Fruit fly (Drosophila melanogaster) whole organism, embryonic: Measurements from ENCODE around the gene CG14280.

Experiments
- Adf1 ChIP-seq: fragments of 200-800 bp; sonication (Bioruptor generic); IDR thresholded peaks from 2 replicates; pipeline ENCODE4 v1.3.6; 2022; ENCODE audit warnings: missing biosample characterization, missing genetic modification characterization
- Aef1 ChIP-seq: fragments of 200-800 bp; sonication (Bioruptor generic); IDR thresholded peaks from 3 replicates; pipeline ENCODE4 v1.3.6; 2022; ENCODE audit warnings: missing biosample characterization, missing genetic modification characterization
- B-H1 ChIP-seq: fragments of 200-800 bp; sonication (Bioruptor generic); IDR thresholded peaks from 3 replicates; pipeline ENCODE4 v1.3.6; 2022; ENCODE audit warnings: missing biosample characterization, missing genetic modification characterization
- CG10565 ChIP-seq: fragments of 200-800 bp; sonication (Bioruptor generic); optimal IDR thresholded peaks from 3 replicates; lab custom pipeline; 2016; ENCODE audit warnings: missing biosample characterization, mild to moderate bottlenecking, missing genetic modification characterization
- CG11456 ChIP-seq: fragments of 200-800 bp; sonication (Bioruptor generic); IDR thresholded peaks from 3 replicates; pipeline ENCODE4 v1.3.6; 2022; ENCODE audit warnings: missing biosample characterization, missing genetic modification characterization
- CG11695 ChIP-seq: fragments of 200-800 bp; sonication (Bioruptor generic); IDR thresholded peaks from 3 replicates; pipeline ENCODE4 v1.3.6; 2022; ENCODE audit warnings: missing biosample characterization, missing genetic modification characterization
- CG12236 ChIP-seq: fragments of 200-800 bp; sonication (Bioruptor generic); optimal IDR thresholded peaks from 2 replicates; lab custom pipeline; 2016; ENCODE audit warnings: missing biosample characterization, missing genetic modification characterization
- CG12659 ChIP-seq: fragments of 200-800 bp; sonication (Bioruptor generic); optimal IDR thresholded peaks from 3 replicates; lab custom pipeline; 2017; ENCODE audit warnings: mild to moderate bottlenecking, missing biosample characterization, missing genetic modification reagents, missing genetic modification characterization
- CG13894 ChIP-seq: fragments of 200-800 bp; sonication (Bioruptor generic); optimal IDR thresholded peaks from 3 replicates; lab custom pipeline; 2018; ENCODE audit warnings: missing biosample characterization, mild to moderate bottlenecking, missing genetic modification characterization, moderate library complexity
- CG16863 ChIP-seq: fragments of 200-800 bp; sonication (Bioruptor generic); optimal IDR thresholded peaks from 3 replicates; lab custom pipeline; 2016; ENCODE audit warnings: missing biosample characterization, missing genetic modification characterization
- CG17186 ChIP-seq: fragments of 200-800 bp; sonication (Bioruptor generic); optimal IDR thresholded peaks from 3 replicates; lab custom pipeline; 2017; ENCODE audit warnings: missing biosample characterization, missing genetic modification reagents, missing genetic modification characterization
- CG17912 ChIP-seq: fragments of 200-800 bp; sonication (Bioruptor generic); optimal IDR thresholded peaks from 2 replicates; lab custom pipeline; 2018; ENCODE audit warnings: missing biosample characterization, mild to moderate bottlenecking, missing genetic modification characterization
- CG30431 ChIP-seq: fragments of 200-800 bp; sonication (Bioruptor generic); optimal IDR thresholded peaks from 2 replicates; lab custom pipeline; 2017; ENCODE audit warnings: missing biosample characterization, missing genetic modification characterization
- CG3281 ChIP-seq: fragments of 200-800 bp; sonication (Bioruptor generic); optimal IDR thresholded peaks from 3 replicates; lab custom pipeline; 2017; ENCODE audit warnings: missing biosample characterization, mild to moderate bottlenecking, missing genetic modification characterization
- CG34422 ChIP-seq: fragments of 200-800 bp; sonication (Bioruptor generic); IDR thresholded peaks from 3 replicates; pipeline ENCODE4 v1.3.6; 2022; ENCODE audit warnings: missing biosample characterization, missing genetic modification characterization
- CG3838 ChIP-seq: fragments of 200-800 bp; sonication (Bioruptor generic); optimal IDR thresholded peaks from 3 replicates; lab custom pipeline; 2016; ENCODE audit warnings: missing biosample characterization, missing genetic modification characterization
- CG4617 ChIP-seq: fragments of 200-800 bp; sonication (Bioruptor generic); optimal IDR thresholded peaks from 3 replicates; lab custom pipeline; 2016; ENCODE audit warnings: missing biosample characterization, missing genetic modification characterization, borderline replicate concordance
- CG6854 ChIP-seq: fragments of 200-800 bp; sonication (Bioruptor generic); optimal IDR thresholded peaks from 3 replicates; lab custom pipeline; 2017; ENCODE audit warnings: missing biosample characterization, mild to moderate bottlenecking, missing genetic modification characterization
- CG7357 ChIP-seq: fragments of 200-800 bp; sonication (Bioruptor generic); IDR thresholded peaks from 3 replicates; pipeline ENCODE4 v1.3.6; 2022; ENCODE audit warnings: missing biosample characterization, missing genetic modification characterization
- CG7745 ChIP-seq: fragments of 200-800 bp; sonication (Bioruptor generic); optimal IDR thresholded peaks from 2 replicates; lab custom pipeline; 2018; ENCODE audit warnings: missing biosample characterization, mild to moderate bottlenecking, missing genetic modification characterization, moderate library complexity
- CG7786 ChIP-seq: fragments of 200-800 bp; sonication (Bioruptor generic); optimal IDR thresholded peaks from 2 replicates; lab custom pipeline; 2016; ENCODE audit warnings: missing biosample characterization, missing genetic modification characterization
- Camta ChIP-seq: fragments of 200-800 bp; sonication (Bioruptor generic); optimal IDR thresholded peaks from 2 replicates; lab custom pipeline; 2016; ENCODE audit warnings: missing biosample characterization, missing genetic modification characterization
- Dip2 ChIP-seq: fragments of 200-800 bp; sonication (Bioruptor generic); IDR thresholded peaks from 2 replicates; pipeline ENCODE4 v1.3.6; 2022; ENCODE audit warnings: missing biosample characterization, missing genetic modification characterization
- Dp ChIP-seq: fragments of 200-800 bp; sonication (Bioruptor generic); optimal IDR thresholded peaks from 2 replicates; lab custom pipeline; 2018; ENCODE audit warnings: missing biosample characterization, mild to moderate bottlenecking, missing genetic modification characterization, moderate library complexity
- E2f2 ChIP-seq: fragments of 200-800 bp; sonication (Bioruptor generic); IDR thresholded peaks from 2 replicates; pipeline ENCODE4 v1.3.6; 2022; ENCODE audit warnings: missing biosample characterization, missing genetic modification characterization
- Gug ChIP-seq: fragments of 200-800 bp; sonication (Bioruptor generic); IDR thresholded peaks from 4 replicates; pipeline ENCODE4 v1.3.6; 2022; ENCODE audit warnings: missing biosample characterization, missing genetic modification characterization
- Hr39 ChIP-seq: fragments of >200 bp; optimal IDR thresholded peaks from 2 replicates; lab custom pipeline; 2017
- Lim3 ChIP-seq: fragments of 200-800 bp; sonication (Bioruptor generic); IDR thresholded peaks from 2 replicates; pipeline ENCODE4 v1.3.6; 2022; ENCODE audit warnings: missing biosample characterization, missing genetic modification characterization
- MBD-R2 ChIP-seq: fragments of 200-800 bp; sonication (Bioruptor generic); IDR thresholded peaks from 2 replicates; pipeline ENCODE4 v1.3.6; 2022; ENCODE audit warnings: missing biosample characterization, missing genetic modification characterization
- Med ChIP-seq: fragments of 200-800 bp; sonication (Bioruptor generic); peaks from one replicate; lab custom pipeline; 2016; ENCODE audit warnings: missing biosample characterization, missing genetic modification characterization, mild to moderate bottlenecking, inconsistent platforms, moderate library complexity
- Meics ChIP-seq: fragments of 200-800 bp; sonication (Bioruptor generic); optimal IDR thresholded peaks from 2 replicates; lab custom pipeline; 2017; ENCODE audit warnings: missing biosample characterization, mild to moderate bottlenecking, missing genetic modification characterization
- Sry-δ ChIP-seq: fragments of 200-800 bp; sonication (Bioruptor generic); optimal IDR thresholded peaks from 2 replicates; lab custom pipeline; 2016; ENCODE audit warnings: missing biosample characterization, missing genetic modification characterization
- YL-1 ChIP-seq: fragments of 200-800 bp; sonication (Bioruptor generic); optimal IDR thresholded peaks from 3 replicates; lab custom pipeline; 2017; ENCODE audit warnings: missing biosample characterization, mild to moderate bottlenecking, missing genetic modification characterization
- ab ChIP-seq: fragments of 200-800 bp; sonication (Bioruptor generic); optimal IDR thresholded peaks from 2 replicates; lab custom pipeline; 2016; ENCODE audit warnings: missing biosample characterization, missing genetic modification characterization
- cg ChIP-seq: fragments of 200-800 bp; sonication (Bioruptor generic); optimal IDR thresholded peaks from 3 replicates; lab custom pipeline; 2019; ENCODE audit warnings: missing biosample characterization, mild to moderate bottlenecking, missing genetic modification characterization, moderate library complexity
- da ChIP-seq: fragments of 200-800 bp; sonication (Bioruptor generic); optimal IDR thresholded peaks from 2 replicates; lab custom pipeline; 2016; ENCODE audit warnings: missing biosample characterization, missing genetic modification characterization
- ewg ChIP-seq: fragments of 200-800 bp; sonication (Bioruptor generic); optimal IDR thresholded peaks from 3 replicates; lab custom pipeline; 2017; ENCODE audit warnings: mild to moderate bottlenecking, missing biosample characterization, missing genetic modification reagents, missing genetic modification characterization
- fru ChIP-seq: fragments of >200 bp; optimal IDR thresholded peaks from 2 replicates; lab custom pipeline; 2017
- gce ChIP-seq: fragments of 200-800 bp; sonication (Bioruptor generic); IDR thresholded peaks from 3 replicates; pipeline ENCODE4 v1.3.6; 2022; ENCODE audit warnings: missing biosample characterization, missing genetic modification characterization
- gfzf ChIP-seq: fragments of 200-800 bp; sonication (Bioruptor generic); optimal IDR thresholded peaks from 2 replicates; lab custom pipeline; 2016; ENCODE audit warnings: missing biosample characterization, mild to moderate bottlenecking, missing genetic modification characterization, moderate library complexity
- lab ChIP-seq: fragments of 200-800 bp; sonication (Bioruptor generic); optimal IDR thresholded peaks from 3 replicates; lab custom pipeline; 2017; ENCODE audit warnings: missing biosample characterization, missing genetic modification characterization, mild to moderate bottlenecking, moderate library complexity, missing genetic modification reagents
- lov ChIP-seq, 2 experiments: fragments of 200-800 bp in 1 of 2; fragments of >200 bp in 1 of 2; sonication (Bioruptor generic) in 1 of 2; IDR thresholded peaks in 1 of 2; optimal IDR thresholded peaks in 1 of 2; 2 replicates in 1 of 2; 3 replicates in 1 of 2; pipeline versions ENCODE4 v1.3.6 to Lab custom; 2017 to 2022; ENCODE audit warnings: missing biosample characterization in 1 of 2, missing genetic modification characterization in 1 of 2
- maf-S ChIP-seq: fragments of 200-800 bp; sonication (Bioruptor generic); optimal IDR thresholded peaks from 2 replicates; lab custom pipeline; 2016; ENCODE audit warnings: missing biosample characterization, missing genetic modification characterization
- sisA ChIP-seq: fragments of 200-800 bp; sonication (Bioruptor generic); IDR thresholded peaks from 2 replicates; pipeline ENCODE4 v1.3.6; 2022; ENCODE audit warnings: missing biosample characterization, missing genetic modification characterization
- stwl ChIP-seq: fragments of 200-800 bp; sonication (Bioruptor generic); optimal IDR thresholded peaks from 3 replicates; lab custom pipeline; 2018; ENCODE audit warnings: missing biosample characterization, mild to moderate bottlenecking, missing genetic modification characterization, moderate library complexity
- tio ChIP-seq: fragments of 200-800 bp; sonication (Bioruptor generic); optimal IDR thresholded peaks from 2 replicates; lab custom pipeline; 2017; ENCODE audit warnings: missing biosample characterization, missing genetic modification characterization, inconsistent platforms
- tna ChIP-seq: fragments of 200-800 bp; sonication (Bioruptor generic); IDR thresholded peaks from 2 replicates; pipeline ENCODE4 v1.3.6; 2022; ENCODE audit warnings: missing biosample characterization, missing genetic modification characterization; ENCODE audit not compliant: partially characterized antibody
- trem ChIP-seq: fragments of 200-800 bp; optimal IDR thresholded peaks from 3 replicates; lab custom pipeline; 2019; ENCODE audit warnings: missing biosample characterization, mild to moderate bottlenecking, missing genetic modification characterization, moderate library complexity
- vnd ChIP-seq: fragments of 200-800 bp; sonication (Bioruptor generic); IDR thresholded peaks from 3 replicates; pipeline ENCODE4 v1.3.6; 2022; ENCODE audit warnings: missing biosample characterization, missing genetic modification characterization; ENCODE audit not compliant: partially characterized antibody
- yki ChIP-seq: fragments of >200 bp; optimal IDR thresholded peaks from 3 replicates; lab custom pipeline; 2018
- zen ChIP-seq: fragments of 200-800 bp; sonication (Bioruptor generic); optimal IDR thresholded peaks from 3 replicates; lab custom pipeline; 2018; ENCODE audit warnings: missing biosample characterization, mild to moderate bottlenecking, missing genetic modification characterization, moderate library complexity
- zfh1 ChIP-seq: fragments of 200-800 bp; sonication (Bioruptor generic); IDR thresholded peaks from 3 replicates; pipeline ENCODE4 v1.3.6; 2022; ENCODE audit warnings: missing biosample characterization, missing genetic modification characterization

The CG14280 gene

dm6 chr3R:19229245-19229644 is 27.3 kb upstream of the CG14280 start, which contains the start of the genes CG5250 and Polr2M (continued):
- no peak for TF ChIP-seq B-H1 (GFP tag; lab: Robert Waterston, UW)
- no peak for TF ChIP-seq CG7357
- peak; percentile 41 for TF ChIP-seq trem (tag; lab: Kevin White, UChicago)
- no peak for TF ChIP-seq sisA (GFP tag; lab: Robert Waterston, UW)
- TF ChIP-seq CG17912, result no peak
- no peak for TF ChIP-seq CG7786 (GFP tag; lab: Kevin White, UChicago)
- no peak for TF ChIP-seq ab
- TF ChIP-seq CG12236 (GFP tag; lab: Kevin White, UChicago), result no peak
- no peak for TF ChIP-seq CG3281 (GFP tag; lab: Kevin White, UChicago)
- TF ChIP-seq CG12659, result no peak
- TF ChIP-seq stwl (tag; lab: Kevin White, UChicago), result peak; percentile 58
- no peak for TF ChIP-seq yki (lab: Kevin White, UChicago)
- no peak for TF ChIP-seq cg (GFP tag; lab: Kevin White, UChicago)
- no peak for TF ChIP-seq CG16863
- TF ChIP-seq Meics (GFP tag; lab: Kevin White, UChicago), result no peak
- no peak for TF ChIP-seq ewg
- TF ChIP-seq Camta (GFP tag; lab: Kevin White, UChicago), result no peak
- TF ChIP-seq Adf1 (GFP tag; lab: Robert Waterston, UW), result no peak
- no peak for TF ChIP-seq da (GFP tag; lab: Kevin White, UChicago)
- TF ChIP-seq tna, result 0 out of 2 replicates have a peak, but pooled peaks have one; percentile 47
- peak; percentile 60 for TF ChIP-seq CG4617 (GFP tag; lab: Kevin White, UChicago)
- TF ChIP-seq fru (lab: Kevin White, UChicago), result no peak
- TF ChIP-seq Lim3, result no peak
- TF ChIP-seq CG10565, result no peak
- TF ChIP-seq CG30431 (GFP tag; lab: Kevin White, UChicago), result no peak
- TF ChIP-seq Med (GFP tag; lab: Kevin White, UChicago), result peak; percentile 40
- TF ChIP-seq lov (optimal IDR thresholded peaks at IDR 0.05; lab: Kevin White, UChicago), result no peak
- TF ChIP-seq lov (GFP tag; IDR thresholded peaks at IDR 0.05; lab: Robert Waterston, UW), result no peak
- peak; percentile 6 for TF ChIP-seq zen (tag; lab: Kevin White, UChicago)
- TF ChIP-seq CG7745 (tag; lab: Kevin White, UChicago), result no peak
- TF ChIP-seq CG11695 (GFP tag; lab: Robert Waterston, UW), result no peak
- 0 out of 3 replicates have a peak, but pooled peaks have one; percentile 27 for TF ChIP-seq vnd (GFP tag; lab: Robert Waterston, UW)
- TF ChIP-seq CG11456, result no peak
- TF ChIP-seq gfzf, result peak; percentile 81
- TF ChIP-seq tio, result no peak
- no peak for TF ChIP-seq lab (GFP tag; lab: Kevin White, UChicago)
- no peak for TF ChIP-seq Dip2
- TF ChIP-seq maf-S (GFP tag; lab: Kevin White, UChicago), result no peak
- no peak for TF ChIP-seq CG34422
- TF ChIP-seq Sry-δ (GFP tag; lab: Kevin White, UChicago), result peak; percentile 37
- TF ChIP-seq Aef1 (GFP tag; lab: Robert Waterston, UW), result no peak
- no peak for TF ChIP-seq CG6854 (GFP tag; lab: Kevin White, UChicago)
- no peak for TF ChIP-seq Gug (GFP tag; lab: Robert Waterston, UW)
- peak; percentile 45 for TF ChIP-seq CG17186 (GFP tag; lab: Kevin White, UChicago)
- no peak for TF ChIP-seq gce (GFP tag; lab: Robert Waterston, UW)
- no peak for TF ChIP-seq CG3838
- TF ChIP-seq Hr39 (lab: Kevin White, UChicago), result no peak
- peak; percentile 94 for TF ChIP-seq E2f2 (GFP tag; lab: Robert Waterston, UW)
- TF ChIP-seq CG13894 (tag; lab: Kevin White, UChicago), result no peak
- peak; percentile 51; the same call in 1 of the 2 replicates for TF ChIP-seq MBD-R2 (GFP tag; lab: Robert Waterston, UW)
- TF ChIP-seq YL-1 (GFP tag; lab: Kevin White, UChicago), result peak; percentile 27
- peak; percentile 92 for TF ChIP-seq Dp (GFP tag; lab: Kevin White, UChicago)
- no peak for TF ChIP-seq zfh1 (GFP tag; lab: Robert Waterston, UW)
